Worm (Caenorhabditis elegans): ENCODE results near the gene fbxc-50.

DNA sequence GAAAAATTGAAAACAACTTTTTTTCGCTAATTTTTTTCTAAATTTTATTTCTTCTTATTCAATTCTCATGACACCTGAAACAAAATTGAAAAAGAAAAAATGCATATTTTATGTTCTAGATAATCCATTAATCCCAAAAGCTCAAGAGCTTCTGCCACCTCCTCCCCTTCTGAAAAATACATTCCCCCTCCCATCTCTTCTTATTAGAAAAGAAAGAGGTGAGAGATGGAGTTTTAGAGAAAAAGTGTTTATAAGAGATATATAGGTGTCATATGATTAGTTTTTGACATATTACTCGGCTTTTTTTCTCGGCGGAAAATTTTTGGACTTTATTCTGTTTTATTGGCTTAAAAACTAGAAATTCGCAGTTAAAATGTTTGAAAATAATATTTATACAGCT is 22.7 kb upstream of the fbxc-50 start:
- TF ChIP-seq nhr-76 (tag; optimal IDR thresholded peaks at IDR 0.05): no peak
- TF ChIP-seq nhr-48 (tag; optimal IDR thresholded peaks at IDR 0.05): no peak
- TF ChIP-seq zag-1 (tag; optimal IDR thresholded peaks at IDR 0.05): no peak
- TF ChIP-seq aly-2 (tag; optimal IDR thresholded peaks at IDR 0.05): no peak
- TF ChIP-seq lin-13 (GFP tag; optimal IDR thresholded peaks at IDR 0.05): no peak
- no peak for TF ChIP-seq nhr-11 (tag; optimal IDR thresholded peaks at IDR 0.05)
- TF ChIP-seq ZK546.5 (tag; optimal IDR thresholded peaks at IDR 0.05): no peak
- no peak for TF ChIP-seq aha-1 (tag)
- no peak for TF ChIP-seq mdl-1 (tag; optimal IDR thresholded peaks at IDR 0.05)
